Fruit fly (Drosophila melanogaster) S2 (cell line): ENCODE results near the gene nop5.
A peak's percentile ranks its signal among the peaks of the same experiment; 100 is the strongest.

Source experiments
- CG8478 ChIP-seq: fragments of >200 bp; optimal IDR thresholded peaks from 2 replicates; lab custom pipeline; 2018
- CTCF ChIP-seq, 2 experiments: fragments of >200 bp; optimal IDR thresholded peaks; 2 replicates each; lab custom pipeline; 2018

DNA sequence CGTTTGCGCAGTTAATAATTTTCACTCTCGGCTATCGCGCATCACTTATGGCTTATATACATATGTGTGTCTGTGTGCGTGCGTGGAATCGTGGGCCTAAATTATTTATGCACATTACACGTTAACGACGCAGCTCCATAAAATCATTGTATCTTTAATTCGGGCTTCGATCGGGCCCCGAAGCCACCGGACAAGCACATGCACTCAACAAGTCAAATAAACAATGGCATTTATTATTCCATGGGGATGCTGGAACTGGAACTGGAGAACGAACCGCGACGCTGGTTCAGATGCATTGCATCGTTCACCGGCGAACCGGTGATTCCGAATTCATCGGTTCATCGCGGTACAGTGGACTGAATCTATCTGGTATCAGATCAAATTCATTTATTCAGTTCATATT is 30.0 kb upstream of the nop5 start, which contains the start of gene ihog:
- peak in 1 of 2 experiments; percentile 9 for TF ChIP-seq CTCF (optimal IDR thresholded peaks at IDR 0.05; lab: Kevin White, UChicago)
- TF ChIP-seq CG8478 (lab: Kevin White, UChicago): no peak
